Fruit fly (Drosophila melanogaster) whole organism, embryonic: Measurements from ENCODE around the gene D12.
A peak's percentile ranks its signal among the peaks of the same experiment; 100 is the strongest.

Source experiments
- CG10267 ChIP-seq: fragments of 200-800 bp; sonication (Bioruptor generic); optimal IDR thresholded peaks from 2 replicates; lab custom pipeline; 2018; ENCODE audit warnings: missing biosample characterization, mild to moderate bottlenecking, missing genetic modification characterization, moderate library complexity
- CG10274 ChIP-seq: fragments of 200-800 bp; sonication (Bioruptor generic); optimal IDR thresholded peaks from 3 replicates; lab custom pipeline; 2017; ENCODE audit warnings: missing biosample characterization, mild to moderate bottlenecking, missing genetic modification characterization
- CG11085 ChIP-seq: fragments of 200-800 bp; sonication (Bioruptor generic); IDR thresholded peaks from 2 replicates; pipeline ENCODE4 v1.3.6; 2022; ENCODE audit warnings: missing biosample characterization, missing genetic modification characterization
- CG1233 ChIP-seq: fragments of 200-800 bp; sonication (Bioruptor generic); optimal IDR thresholded peaks from 4 replicates; lab custom pipeline; 2018; ENCODE audit warnings: missing biosample characterization, mild to moderate bottlenecking, missing genetic modification characterization
- CG12744 ChIP-seq: fragments of 200-800 bp; sonication (Bioruptor generic); optimal IDR thresholded peaks from 2 replicates; lab custom pipeline; 2016; ENCODE audit warnings: missing biosample characterization, missing genetic modification characterization
- CG12769 ChIP-seq: fragments of 200-800 bp; sonication (Bioruptor generic); optimal IDR thresholded peaks from 2 replicates; lab custom pipeline; 2019; ENCODE audit warnings: missing biosample characterization, mild to moderate bottlenecking, missing genetic modification characterization, moderate library complexity
- CG14441 ChIP-seq: fragments of 200-800 bp; sonication (Bioruptor generic); IDR thresholded peaks from 2 replicates; pipeline ENCODE4 v1.3.6; 2022; ENCODE audit warnings: missing biosample characterization, missing genetic modification characterization
- CG1647 ChIP-seq: fragments of 200-800 bp; sonication (Bioruptor generic); optimal IDR thresholded peaks from 3 replicates; lab custom pipeline; 2016; ENCODE audit warnings: missing biosample characterization, missing genetic modification characterization
- CG17385 ChIP-seq: fragments of 200-800 bp; sonication (Bioruptor generic); optimal IDR thresholded peaks from 3 replicates; lab custom pipeline; 2018; ENCODE audit warnings: missing biosample characterization, mild to moderate bottlenecking, missing genetic modification characterization
- CG2129 ChIP-seq: fragments of 200-800 bp; sonication (Bioruptor generic); IDR thresholded peaks from 2 replicates; pipeline ENCODE4 v1.3.6; 2022; ENCODE audit warnings: missing biosample characterization, missing genetic modification characterization; ENCODE audit not compliant: partially characterized antibody
- CG2678 ChIP-seq: fragments of 200-800 bp; sonication (Bioruptor generic); optimal IDR thresholded peaks from 3 replicates; lab custom pipeline; 2019; ENCODE audit warnings: missing biosample characterization, mild to moderate bottlenecking, missing genetic modification characterization, moderate library complexity
- CG3838 ChIP-seq: fragments of 200-800 bp; sonication (Bioruptor generic); optimal IDR thresholded peaks from 3 replicates; lab custom pipeline; 2016; ENCODE audit warnings: missing biosample characterization, missing genetic modification characterization
- CG6689 ChIP-seq: fragments of 200-800 bp; sonication (Bioruptor generic); IDR thresholded peaks from 2 replicates; pipeline ENCODE4 v1.3.6; 2022; ENCODE audit warnings: missing biosample characterization, missing genetic modification characterization
- CG6854 ChIP-seq: fragments of 200-800 bp; sonication (Bioruptor generic); optimal IDR thresholded peaks from 3 replicates; lab custom pipeline; 2017; ENCODE audit warnings: missing biosample characterization, mild to moderate bottlenecking, missing genetic modification characterization
- CG7839 ChIP-seq: fragments of 200-800 bp; sonication (Bioruptor generic); optimal IDR thresholded peaks from 3 replicates; lab custom pipeline; 2018; ENCODE audit warnings: missing biosample characterization, mild to moderate bottlenecking, missing genetic modification characterization, moderate library complexity
- CG7963 ChIP-seq: fragments of 200-800 bp; sonication (Bioruptor generic); IDR thresholded peaks from 3 replicates; pipeline ENCODE4 v1.3.6; 2022; ENCODE audit warnings: missing biosample characterization, missing genetic modification characterization; ENCODE audit not compliant: partially characterized antibody
- CG9215 ChIP-seq: fragments of 200-800 bp; sonication (Bioruptor generic); IDR thresholded peaks from 2 replicates; pipeline ENCODE4 v1.3.6; 2022; ENCODE audit warnings: missing biosample characterization, missing genetic modification characterization
- CG9609 ChIP-seq: fragments of 200-800 bp; sonication (Bioruptor generic); optimal IDR thresholded peaks from 3 replicates; lab custom pipeline; 2016; ENCODE audit warnings: missing biosample characterization, missing genetic modification characterization
- CG9876 ChIP-seq: fragments of 200-800 bp; sonication (Bioruptor generic); optimal IDR thresholded peaks from 2 replicates; lab custom pipeline; 2016; ENCODE audit warnings: missing biosample characterization, missing genetic modification characterization
- CG9932 ChIP-seq: fragments of 200-800 bp; sonication (Bioruptor generic); IDR thresholded peaks from 2 replicates; pipeline ENCODE4 v1.3.6; 2022; ENCODE audit warnings: missing biosample characterization, missing genetic modification characterization
- CrebB ChIP-seq: fragments of 200-800 bp; sonication (Bioruptor generic); optimal IDR thresholded peaks from 3 replicates; lab custom pipeline; 2018; ENCODE audit warnings: missing biosample characterization, mild to moderate bottlenecking, missing genetic modification characterization
- Eip74EF ChIP-seq, 2 experiments: fragments of 200-800 bp in 1 of 2; fragments of >200 bp in 1 of 2; sonication (Bioruptor generic) in 1 of 2; optimal IDR thresholded peaks; 2 replicates each; lab custom pipeline; 2017 to 2019; ENCODE audit warnings: missing biosample characterization in 2 of 2, missing genetic modification characterization in 2 of 2, mild to moderate bottlenecking in 1 of 2, moderate library complexity in 1 of 2
- Fer2 ChIP-seq: fragments of 200-800 bp; sonication (Bioruptor generic); optimal IDR thresholded peaks from 2 replicates; lab custom pipeline; 2018; ENCODE audit warnings: missing biosample characterization, mild to moderate bottlenecking, missing genetic modification characterization, moderate library complexity
- Hey ChIP-seq: fragments of 200-800 bp; sonication (Bioruptor generic); optimal IDR thresholded peaks from 3 replicates; lab custom pipeline; 2018; ENCODE audit warnings: missing biosample characterization, mild to moderate bottlenecking, missing genetic modification characterization
- Hmr ChIP-seq: fragments of 200-800 bp; sonication (Bioruptor generic); optimal IDR thresholded peaks from 3 replicates; lab custom pipeline; 2017; ENCODE audit warnings: mild to moderate bottlenecking, missing biosample characterization, missing genetic modification reagents, missing genetic modification characterization
- Jarid2 ChIP-seq: fragments of 200-800 bp; sonication (Bioruptor generic); optimal IDR thresholded peaks from 3 replicates; lab custom pipeline; 2017; ENCODE audit warnings: mild to moderate bottlenecking, missing biosample characterization, missing genetic modification reagents, missing genetic modification characterization
- Lhr ChIP-seq: fragments of 200-800 bp; sonication (Bioruptor generic); optimal IDR thresholded peaks from 3 replicates; lab custom pipeline; 2017; ENCODE audit warnings: mild to moderate bottlenecking, missing biosample characterization, missing genetic modification reagents, missing genetic modification characterization
- Lpt ChIP-seq: fragments of >200 bp; optimal IDR thresholded peaks from 2 replicates; lab custom pipeline; 2018; ENCODE audit warnings: missing biosample characterization, missing genetic modification characterization
- NFAT ChIP-seq: fragments of 200-800 bp; sonication (Bioruptor generic); IDR thresholded peaks from 2 replicates; pipeline ENCODE4 v1.3.6; 2022; ENCODE audit warnings: missing biosample characterization, missing genetic modification characterization
- Nf-YC ChIP-seq: fragments of 200-800 bp; optimal IDR thresholded peaks from 3 replicates; lab custom pipeline; 2019; ENCODE audit warnings: missing biosample characterization, mild to moderate bottlenecking, missing genetic modification characterization, moderate library complexity
- TFAM ChIP-seq: fragments of 200-800 bp; sonication (Bioruptor generic); optimal IDR thresholded peaks from 2 replicates; lab custom pipeline; 2017; ENCODE audit warnings: missing biosample characterization, missing genetic modification characterization, inconsistent platforms
- Trl ChIP-seq, 3 experiments: fragments of >200 bp in 2 of 3; fragments of 200-800 bp in 1 of 3; sonication (Bioruptor generic) in 1 of 3; optimal IDR thresholded peaks; 2 replicates in 1 of 3; 3 replicates in 2 of 3; lab custom pipeline; 2016 to 2017; ENCODE audit warnings: missing biosample characterization in 1 of 3, missing genetic modification characterization in 1 of 3
- ab ChIP-seq: fragments of 200-800 bp; sonication (Bioruptor generic); optimal IDR thresholded peaks from 2 replicates; lab custom pipeline; 2016; ENCODE audit warnings: missing biosample characterization, missing genetic modification characterization
- ase ChIP-seq: fragments of 200-800 bp; sonication (Bioruptor generic); IDR thresholded peaks from 3 replicates; pipeline ENCODE4 v1.3.6; 2022; ENCODE audit warnings: missing biosample characterization, missing genetic modification characterization
- btn ChIP-seq: fragments of 200-800 bp; sonication (Bioruptor generic); optimal IDR thresholded peaks from 2 replicates; lab custom pipeline; 2016; ENCODE audit warnings: missing biosample characterization, missing genetic modification characterization
- cad ChIP-seq: fragments of >200 bp; optimal IDR thresholded peaks from 2 replicates; lab custom pipeline; 2017; ENCODE audit warnings: missing biosample characterization, missing genetic modification characterization
- cas ChIP-seq: fragments of 200-800 bp; sonication (Bioruptor generic); IDR thresholded peaks from 2 replicates; pipeline ENCODE4 v1.3.6; 2022; ENCODE audit warnings: missing biosample characterization, missing genetic modification characterization
- cg ChIP-seq: fragments of 200-800 bp; sonication (Bioruptor generic); optimal IDR thresholded peaks from 3 replicates; lab custom pipeline; 2019; ENCODE audit warnings: missing biosample characterization, mild to moderate bottlenecking, missing genetic modification characterization, moderate library complexity
- exex ChIP-seq: fragments of 200-800 bp; sonication (Bioruptor generic); optimal IDR thresholded peaks from 4 replicates; lab custom pipeline; 2018; ENCODE audit warnings: missing biosample characterization, mild to moderate bottlenecking, missing genetic modification characterization, moderate library complexity
- gce ChIP-seq: fragments of 200-800 bp; sonication (Bioruptor generic); IDR thresholded peaks from 3 replicates; pipeline ENCODE4 v1.3.6; 2022; ENCODE audit warnings: missing biosample characterization, missing genetic modification characterization
- ind ChIP-seq: fragments of 200-800 bp; sonication (Bioruptor generic); optimal IDR thresholded peaks from 3 replicates; lab custom pipeline; 2016; ENCODE audit warnings: missing biosample characterization, missing genetic modification characterization
- ken ChIP-seq: fragments of 200-800 bp; sonication (Bioruptor generic); IDR thresholded peaks from 3 replicates; pipeline ENCODE4 v1.3.6; 2022; ENCODE audit warnings: missing biosample characterization, missing genetic modification characterization
- kni ChIP-seq: fragments of 200-800 bp; sonication (Bioruptor generic); optimal IDR thresholded peaks from 3 replicates; lab custom pipeline; 2017; ENCODE audit warnings: mild to moderate bottlenecking, missing biosample characterization, missing genetic modification reagents, missing genetic modification characterization
- maf-S ChIP-seq: fragments of 200-800 bp; sonication (Bioruptor generic); optimal IDR thresholded peaks from 2 replicates; lab custom pipeline; 2016; ENCODE audit warnings: missing biosample characterization, missing genetic modification characterization
- odd ChIP-seq: fragments of 200-800 bp; sonication (Bioruptor generic); optimal IDR thresholded peaks from 2 replicates; lab custom pipeline; 2017; ENCODE audit warnings: missing biosample characterization, mild to moderate bottlenecking, missing genetic modification characterization
- sc ChIP-seq, 3 experiments: fragments of >200 bp in 2 of 3; fragments of 200-800 bp in 1 of 3; sonication (Bioruptor generic) in 1 of 3; optimal IDR thresholded peaks; 2 replicates in 2 of 3; 3 replicates in 1 of 3; lab custom pipeline; 2017; ENCODE audit warnings: mild to moderate bottlenecking in 1 of 3, missing biosample characterization in 1 of 3, missing genetic modification characterization in 1 of 3, missing genetic modification reagents in 1 of 3
- tio ChIP-seq: fragments of 200-800 bp; sonication (Bioruptor generic); optimal IDR thresholded peaks from 2 replicates; lab custom pipeline; 2017; ENCODE audit warnings: missing biosample characterization, missing genetic modification characterization, inconsistent platforms
- tll ChIP-seq, 2 experiments: fragments of 200-800 bp in 1 of 2; fragments of >200 bp in 1 of 2; sonication (Bioruptor generic) in 1 of 2; optimal IDR thresholded peaks; 2 replicates each; lab custom pipeline; 2017 to 2019; ENCODE audit warnings: missing biosample characterization in 2 of 2, missing genetic modification characterization in 2 of 2, mild to moderate bottlenecking in 1 of 2, moderate library complexity in 1 of 2
- wdn ChIP-seq: fragments of 200-800 bp; sonication (Bioruptor generic); IDR thresholded peaks from 2 replicates; pipeline ENCODE4 v1.3.6; 2022; ENCODE audit warnings: missing biosample characterization, missing genetic modification characterization
- zfh2 ChIP-seq: fragments of 200-800 bp; sonication (Bioruptor generic); optimal IDR thresholded peaks from 2 replicates; lab custom pipeline; 2016; ENCODE audit warnings: missing biosample characterization, missing genetic modification characterization

D12 gene

DNA sequence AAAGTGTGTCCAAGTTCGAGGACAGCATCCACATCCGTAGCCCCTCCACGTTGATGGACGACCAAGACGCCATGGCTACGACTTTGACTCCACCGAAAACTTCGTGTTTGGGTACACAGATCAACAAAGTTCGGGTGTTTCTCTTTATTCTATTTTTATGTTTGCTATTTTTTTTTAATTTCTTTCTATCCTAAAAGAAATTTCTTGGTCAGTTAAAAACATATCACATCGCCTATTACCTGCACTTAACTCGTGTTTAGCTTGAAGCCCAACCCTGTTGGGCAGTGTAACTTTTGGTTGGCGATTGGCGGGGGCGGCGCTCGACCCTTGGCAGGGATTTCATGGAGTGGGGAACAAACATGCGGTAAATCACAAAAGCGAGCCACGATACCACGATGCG, 36.3 kb upstream of the D12 start (continued):
- no peak for TF ChIP-seq CG9609
- peak; percentile 29 for TF ChIP-seq btn (GFP tag; lab: Kevin White, UChicago)
- TF ChIP-seq Fer2 (tag; lab: Kevin White, UChicago) = no peak
- TF ChIP-seq exex (tag; lab: Kevin White, UChicago) = no peak
- TF ChIP-seq CG2678 (tag; lab: Kevin White, UChicago) = peak; percentile 73
- no peak for TF ChIP-seq Jarid2 (GFP tag; lab: Kevin White, UChicago)
- no peak for TF ChIP-seq Trl (optimal IDR thresholded peaks at IDR 0.05; lab: Kevin White, UChicago)
- TF ChIP-seq Trl (GFP tag; optimal IDR thresholded peaks at IDR 0.05; lab: Kevin White, UChicago) = no peak
- TF ChIP-seq CG7839 (tag; lab: Kevin White, UChicago) = peak; percentile 65
- TF ChIP-seq gce (GFP tag; lab: Robert Waterston, UW) = peak; percentile 61; the same call in 1 of the 3 replicates
- TF ChIP-seq zfh2 (GFP tag; lab: Kevin White, UChicago) = no peak
- TF ChIP-seq sc (optimal IDR thresholded peaks at IDR 0.05; lab: Kevin White, UChicago) = no peak
- no peak for TF ChIP-seq sc (GFP tag; optimal IDR thresholded peaks at IDR 0.05; lab: Kevin White, UChicago)
- TF ChIP-seq Hmr (GFP tag; lab: Kevin White, UChicago) = no peak
- no peak for TF ChIP-seq TFAM
- peak in 1 of 2 experiments; percentile 30 for TF ChIP-seq Eip74EF (GFP tag; optimal IDR thresholded peaks at IDR 0.05; lab: Kevin White, UChicago)
- no peak for TF ChIP-seq cas (GFP tag; lab: Robert Waterston, UW)
- no peak for TF ChIP-seq CG2129 (GFP tag; lab: Robert Waterston, UW)
- peak; percentile 78; the same call in 2 of the 3 replicates for TF ChIP-seq ken (GFP tag; lab: Robert Waterston, UW)
- peak; percentile 54 for TF ChIP-seq CG1233 (GFP tag; lab: Kevin White, UChicago)
- no peak for TF ChIP-seq CG9932
- TF ChIP-seq ind (GFP tag; lab: Kevin White, UChicago) = peak; percentile 50
- TF ChIP-seq CG6854 = no peak
- TF ChIP-seq Hey (tag; lab: Kevin White, UChicago) = no peak
- TF ChIP-seq CG7963 (GFP tag; lab: Robert Waterston, UW) = no peak
- TF ChIP-seq kni (GFP tag; lab: Kevin White, UChicago) = no peak
- TF ChIP-seq CG12769 = no peak
- TF ChIP-seq Lhr (GFP tag; lab: Kevin White, UChicago) = no peak
- peak; percentile 67 for TF ChIP-seq CG14441
- peak; percentile 6 for TF ChIP-seq maf-S (GFP tag; lab: Kevin White, UChicago)
- peak; percentile 47 for TF ChIP-seq CG10267 (tag; lab: Kevin White, UChicago)
- TF ChIP-seq CrebB (tag; lab: Kevin White, UChicago) = no peak
- TF ChIP-seq tio (GFP tag; lab: Kevin White, UChicago) = no peak
- TF ChIP-seq CG17385 (GFP tag; lab: Kevin White, UChicago) = peak; percentile 23
- no peak for TF ChIP-seq Nf-YC (tag; lab: Kevin White, UChicago)
- peak; percentile 19 for TF ChIP-seq CG1647
- TF ChIP-seq NFAT (GFP tag; lab: Robert Waterston, UW) = peak; percentile 43; the same call in 1 of the 2 replicates
- peak; percentile 69 for TF ChIP-seq CG6689 (GFP tag; lab: Robert Waterston, UW)
- TF ChIP-seq CG10274 = no peak
- TF ChIP-seq ase = peak; percentile 57; the same call in 1 of the 3 replicates
- no peak for TF ChIP-seq CG9876 (GFP tag; lab: Kevin White, UChicago)
- TF ChIP-seq CG9215 (GFP tag; lab: Robert Waterston, UW) = peak; percentile 51; the same call in 1 of the 2 replicates
- no peak for TF ChIP-seq tll (GFP tag; optimal IDR thresholded peaks at IDR 0.05; lab: Kevin White, UChicago)
- no peak for TF ChIP-seq ab (GFP tag; lab: Kevin White, UChicago)
- no peak for TF ChIP-seq Lpt (GFP tag; lab: Kevin White, UChicago)
- TF ChIP-seq CG12744 (GFP tag; lab: Kevin White, UChicago) = no peak
- TF ChIP-seq wdn = no peak
- TF ChIP-seq CG11085 = no peak
- TF ChIP-seq CG3838 (GFP tag; lab: Kevin White, UChicago) = no peak
- no peak for TF ChIP-seq odd (GFP tag; lab: Kevin White, UChicago)
- TF ChIP-seq cad (GFP tag; lab: Kevin White, UChicago) = no peak
- TF ChIP-seq cg (GFP tag; lab: Kevin White, UChicago) = no peak
